Worm (Caenorhabditis elegans) whole organism, L1 larva: Measurements from ENCODE around the gene Y57G11C.22.

Experiments
- aly-2 ChIP-seq: fragments of 150-350 bp; optimal IDR thresholded peaks from 2 replicates; lab custom pipeline; 2014; ENCODE audit warnings: missing biosample characterization, missing genetic modification characterization
- egl-27 ChIP-seq, 2 experiments: fragments of 150-350 bp in 1 of 2; sonication (generic microtip); optimal IDR thresholded peaks; 3 replicates each; lab custom pipeline; 2017 to 2018; ENCODE audit warnings: missing biosample characterization in 2 of 2, missing genetic modification characterization in 2 of 2, missing genetic modification reagents in 2 of 2
- lin-35 ChIP-seq, 2 experiments: fragments of 150-350 bp; optimal IDR thresholded peaks; 2 replicates each; lab custom pipeline; 2014; ENCODE audit warnings: missing biosample characterization in 2 of 2, missing genetic modification characterization in 2 of 2, missing genetic modification reagents in 2 of 2

DNA sequence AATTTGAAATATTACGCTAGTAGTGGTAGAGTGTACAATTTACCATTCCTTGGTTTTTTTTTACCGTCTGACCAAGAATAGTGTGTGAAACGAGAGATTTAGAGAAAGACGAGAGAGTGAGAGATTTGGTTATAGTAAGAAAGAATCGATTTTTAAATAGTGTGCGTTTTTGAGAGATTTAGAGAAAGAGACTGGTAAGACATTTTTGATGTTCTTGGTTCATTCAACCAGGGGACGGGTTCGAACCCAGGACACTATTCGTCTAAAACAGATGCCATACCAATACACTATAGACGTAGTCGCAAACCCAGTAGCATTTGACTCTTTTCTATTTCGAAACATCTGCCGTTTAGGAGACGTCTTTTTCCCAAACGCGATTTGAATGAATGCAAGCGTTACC, 1.1 kb downstream of the Y57G11C.22 start:
- TF ChIP-seq egl-27 (tag; optimal IDR thresholded peaks at IDR 0.05; lab: Kevin White, UChicago) = no peak
- peak; percentile 81 for TF ChIP-seq aly-2 (tag; lab: Kevin White, UChicago)
- TF ChIP-seq lin-35 (GFP tag; optimal IDR thresholded peaks at IDR 0.05; lab: Kevin White, UChicago) = peak; percentile 54 to 83
